Worm (Caenorhabditis elegans) whole organism, L1 larva: ENCODE data around the gene nspf-2.

Experiments
- F16B12.6 ChIP-seq: fragments of 150-350 bp; optimal IDR thresholded peaks from 2 replicates; lab custom pipeline; 2014; ENCODE audit warnings: missing biosample characterization, missing genetic modification characterization
- aha-1 ChIP-seq: fragments of 150-350 bp; optimal IDR thresholded peaks from 2 replicates; lab custom pipeline; 2014; ENCODE audit warnings: missing biosample characterization, missing genetic modification characterization
- alr-1 ChIP-seq: fragments of 200-800 bp; sonication (Bioruptor generic); optimal IDR thresholded peaks from 2 replicates; lab custom pipeline; 2018; ENCODE audit warnings: borderline replicate concordance, mild to moderate bottlenecking, missing genetic modification characterization, missing compliant biosample characterization
- aly-2 ChIP-seq: fragments of 150-350 bp; optimal IDR thresholded peaks from 2 replicates; lab custom pipeline; 2014; ENCODE audit warnings: missing biosample characterization, missing genetic modification characterization
- ceh-8 ChIP-seq: fragments of 200-800 bp; sonication (Bioruptor generic); optimal IDR thresholded peaks from 2 replicates; lab custom pipeline; 2018; ENCODE audit warnings: mild to moderate bottlenecking, missing genetic modification characterization, moderate library complexity, missing compliant biosample characterization
- ceh-88 ChIP-seq: fragments of 200-800 bp; sonication (Bioruptor generic); IDR thresholded peaks from 2 replicates; pipeline ENCODE4 v1.3.6; 2022; ENCODE audit warnings: missing genetic modification characterization, missing compliant biosample characterization
- ceh-90 ChIP-seq: sonication (generic microtip); optimal IDR thresholded peaks from 2 replicates; lab custom pipeline; 2016; ENCODE audit warnings: missing genetic modification characterization, missing compliant biosample characterization
- dpl-1 ChIP-seq, 3 experiments: fragments of 150-350 bp in 2 of 3; sonication (generic microtip) in 1 of 3; optimal IDR thresholded peaks; 2 replicates each; lab custom pipeline; 2014 to 2017; ENCODE audit warnings: missing biosample characterization in 3 of 3, missing genetic modification characterization in 3 of 3, missing genetic modification reagents in 3 of 3
- efl-1 ChIP-seq, 4 experiments: fragments of 150-350 bp; optimal IDR thresholded peaks in 3 of 4; peaks in 1 of 4; 1 replicate in 1 of 4; 2 replicates in 3 of 4; lab custom pipeline; 2014; ENCODE audit warnings: missing biosample characterization in 2 of 4, missing genetic modification characterization in 2 of 4, missing genetic modification reagents in 2 of 4
- egl-13 ChIP-seq: sonication (generic microtip); optimal IDR thresholded peaks from 2 replicates; lab custom pipeline; 2016; ENCODE audit warnings: missing genotype, missing genetic modification reagents, missing genetic modification characterization, missing compliant biosample characterization
- elt-2 ChIP-seq: sonication (generic microtip); optimal IDR thresholded peaks from 2 replicates; lab custom pipeline; 2016; ENCODE audit warnings: missing genetic modification characterization, mild to moderate bottlenecking, inconsistent platforms, missing compliant biosample characterization, missing genetic modification reagents
- fkh-10 ChIP-seq: sonication (generic microtip); optimal IDR thresholded peaks from 2 replicates; lab custom pipeline; 2017; ENCODE audit warnings: missing biosample characterization, missing genetic modification reagents, missing genetic modification characterization
- fos-1 ChIP-seq: fragments of 150-350 bp; optimal IDR thresholded peaks from 2 replicates; lab custom pipeline; 2014; ENCODE audit warnings: missing biosample characterization, missing genetic modification characterization
- grh-1 ChIP-seq: fragments of 200-800 bp; sonication (Bioruptor generic); IDR thresholded peaks from 2 replicates; pipeline ENCODE4 v1.3.6; 2022; ENCODE audit warnings: missing genetic modification reagents, missing genetic modification characterization, missing compliant biosample characterization
- hlh-17 ChIP-seq: fragments of 200-800 bp; sonication (Bioruptor generic); optimal IDR thresholded peaks from 2 replicates; lab custom pipeline; 2018; ENCODE audit warnings: missing genetic modification characterization, mild to moderate bottlenecking, missing compliant biosample characterization, moderate library complexity, borderline replicate concordance
- hlh-4 ChIP-seq: sonication (generic microtip); optimal IDR thresholded peaks from 2 replicates; lab custom pipeline; 2016; ENCODE audit warnings: mild to moderate bottlenecking, missing genetic modification characterization, missing compliant biosample characterization
- hpl-2 ChIP-seq: fragments of 150-350 bp; optimal IDR thresholded peaks from 2 replicates; lab custom pipeline; 2014; ENCODE audit warnings: missing biosample characterization, missing genetic modification reagents, missing genetic modification characterization
- lin-13 ChIP-seq: fragments of 150-350 bp; optimal IDR thresholded peaks from 2 replicates; lab custom pipeline; 2014; ENCODE audit warnings: missing biosample characterization, missing genetic modification reagents, missing genetic modification characterization
- lin-14 ChIP-seq: fragments of 200-800 bp; sonication (Bioruptor generic); optimal IDR thresholded peaks from 2 replicates; lab custom pipeline; 2018; ENCODE audit warnings: mild to moderate bottlenecking, missing genetic modification characterization, moderate library complexity, missing compliant biosample characterization
- lin-15B ChIP-seq: fragments of 150-350 bp; sonication (generic microtip); optimal IDR thresholded peaks from 3 replicates; lab custom pipeline; 2014; ENCODE audit warnings: missing biosample characterization, missing genetic modification characterization
- lir-3 ChIP-seq: sonication (generic microtip); optimal IDR thresholded peaks from 2 replicates; lab custom pipeline; 2016; ENCODE audit warnings: mild to moderate bottlenecking, missing genetic modification characterization, moderate library complexity, missing compliant biosample characterization; ENCODE audit not compliant: poor library complexity
- mab-9 ChIP-seq: fragments of 200-800 bp; sonication (Bioruptor generic); IDR thresholded peaks from 2 replicates; pipeline ENCODE4 v1.3.6; 2022; ENCODE audit warnings: missing genetic modification reagents, missing genetic modification characterization, missing compliant biosample characterization
- nhr-19 ChIP-seq: fragments of 200-800 bp; sonication (Bioruptor generic); conservative IDR thresholded peaks from 2 replicates; pipeline ENCODE4 v1.3.6; 2022; ENCODE audit warnings: missing genetic modification characterization, missing compliant biosample characterization
- nhr-90 ChIP-seq: sonication (generic microtip); optimal IDR thresholded peaks from 2 replicates; lab custom pipeline; 2016; ENCODE audit warnings: mild to moderate bottlenecking, missing genetic modification characterization, missing compliant biosample characterization; ENCODE audit not compliant: poor library complexity
- skn-1 ChIP-seq: fragments of 150-350 bp; optimal IDR thresholded peaks from 2 replicates; lab custom pipeline; 2014; ENCODE audit warnings: missing biosample characterization, missing genetic modification characterization
- snpc-4 ChIP-seq: fragments of 150-350 bp; optimal IDR thresholded peaks from 2 replicates; lab custom pipeline; 2014; ENCODE audit warnings: missing biosample characterization, missing genetic modification characterization
- snu-23 ChIP-seq: sonication (generic microtip); optimal IDR thresholded peaks from 2 replicates; lab custom pipeline; 2016; ENCODE audit warnings: missing genetic modification characterization, missing compliant biosample characterization
- sox-4 ChIP-seq: sonication (generic microtip); optimal IDR thresholded peaks from 2 replicates; lab custom pipeline; 2016; ENCODE audit warnings: missing genetic modification characterization, missing compliant biosample characterization
- sup-37 ChIP-seq: fragments of 200-800 bp; sonication (Bioruptor generic); optimal IDR thresholded peaks from 2 replicates; lab custom pipeline; 2018; ENCODE audit warnings: mild to moderate bottlenecking, missing genetic modification characterization, missing compliant biosample characterization
- tlp-1 ChIP-seq: fragments of 150-350 bp; optimal IDR thresholded peaks from 2 replicates; lab custom pipeline; 2014; ENCODE audit warnings: missing biosample characterization, missing genetic modification characterization
- unc-62 ChIP-seq: fragments of 150-350 bp; optimal IDR thresholded peaks from 2 replicates; lab custom pipeline; 2014; ENCODE audit warnings: missing biosample characterization, missing genetic modification reagents, missing genetic modification characterization
- vab-15 ChIP-seq: sonication (generic microtip); optimal IDR thresholded peaks from 2 replicates; lab custom pipeline; 2017; ENCODE audit warnings: missing genotype, mild to moderate bottlenecking, missing genetic modification characterization, missing compliant biosample characterization
- xbp-1 ChIP-seq: sonication (generic microtip); optimal IDR thresholded peaks from 2 replicates; lab custom pipeline; 2016; ENCODE audit warnings: missing genetic modification characterization, missing compliant biosample characterization
- zip-4 ChIP-seq: fragments of 200-800 bp; sonication (Bioruptor generic); optimal IDR thresholded peaks from 2 replicates; lab custom pipeline; 2018; ENCODE audit warnings: mild to moderate bottlenecking, missing genetic modification characterization, moderate library complexity, missing compliant biosample characterization
- ztf-11 ChIP-seq, 2 experiments: sonication (generic microtip); optimal IDR thresholded peaks; 2 replicates each; lab custom pipeline; 2016 to 2017; ENCODE audit warnings: missing genetic modification characterization in 2 of 2, missing biosample characterization in 1 of 2, missing compliant biosample characterization in 1 of 2
- ztf-4 ChIP-seq: fragments of 150-350 bp; optimal IDR thresholded peaks from 2 replicates; lab custom pipeline; 2014; ENCODE audit warnings: missing biosample characterization, missing genetic modification characterization

nspf-2 gene

DNA sequence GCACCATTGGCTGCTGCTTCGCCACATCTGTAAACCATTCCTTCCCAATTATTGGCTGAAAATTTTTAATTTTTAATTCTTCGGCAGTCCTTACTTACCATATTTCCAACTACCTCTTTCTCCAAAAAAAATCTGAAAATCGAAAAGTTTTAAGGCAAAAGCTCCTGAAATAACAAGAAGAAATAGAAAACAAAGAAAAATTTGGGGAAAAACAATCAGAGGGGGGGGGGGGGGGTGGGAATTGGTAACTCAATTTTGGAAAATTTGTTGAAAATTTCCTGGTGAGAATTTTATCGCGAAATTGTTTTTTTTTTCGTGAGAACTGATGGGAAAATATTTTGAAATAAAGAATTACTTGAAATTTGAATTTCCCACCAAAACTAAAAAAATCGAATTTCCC is 3.8 kb downstream of the nspf-2 start, which contains the start of gene set-11:
TSS of gene set-11 (minus strand) at position 101 of the 400 bp plus-strand sequence.
- TF ChIP-seq ceh-90 (tag; lab: Kevin White, UChicago), result no peak
- TF ChIP-seq ztf-11 (tag; optimal IDR thresholded peaks at IDR 0.05; lab: Kevin White, UChicago), result no peak
- TF ChIP-seq lin-15B (tag; lab: Kevin White, UChicago), result no peak
- TF ChIP-seq nhr-19, result no peak
- no peak for TF ChIP-seq elt-2 (tag; lab: Kevin White, UChicago)
- TF ChIP-seq grh-1, result no peak
- TF ChIP-seq sup-37, result no peak
- TF ChIP-seq fos-1 (tag; lab: Kevin White, UChicago), result no peak
- TF ChIP-seq snu-23 (GFP tag; lab: Kevin White, UChicago), result no peak
- TF ChIP-seq aly-2, result no peak
- no peak for TF ChIP-seq lin-13 (GFP tag; lab: Kevin White, UChicago)
- no peak for TF ChIP-seq mab-9 (GFP tag; lab: Robert Waterston, UW)
- no peak for TF ChIP-seq sox-4
- TF ChIP-seq ceh-8, result no peak
- TF ChIP-seq snpc-4, result no peak
- no peak for TF ChIP-seq alr-1 (tag; lab: Kevin White, UChicago)
- no peak for TF ChIP-seq ztf-4 (tag; lab: Kevin White, UChicago)
- TF ChIP-seq hpl-2 (GFP tag; lab: Kevin White, UChicago), result no peak
- TF ChIP-seq, all 84 proteins: peak for 0

DNA sequence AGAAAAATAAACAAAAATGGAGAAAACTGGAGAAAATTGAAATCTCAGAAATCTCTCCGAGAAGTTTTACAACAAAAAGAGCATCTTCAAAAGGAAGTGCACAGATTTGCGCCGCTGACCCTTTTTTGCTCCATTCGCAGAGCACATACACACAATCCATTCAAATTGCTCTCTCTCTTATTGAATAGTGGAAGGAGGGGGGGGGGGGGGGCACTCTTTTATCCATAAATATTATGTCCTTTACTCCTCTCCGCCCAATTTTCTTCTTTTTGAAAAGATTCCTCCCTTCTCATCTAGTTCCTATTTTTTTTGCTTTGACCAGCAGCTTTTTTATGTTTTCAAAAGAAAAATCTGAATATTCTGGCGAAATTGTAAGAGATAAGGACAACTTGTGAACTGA is 6.4 kb downstream of the nspf-2 start:
- TF ChIP-seq fkh-10 (peak; percentile 33), lin-14 (GFP tag; lab: Kevin White, UChicago) (peak; percentile 57), ceh-88 (GFP tag; lab: Robert Waterston, UW) (no peak), hlh-17 (GFP tag; lab: Kevin White, UChicago) (no peak), unc-62 (GFP tag; lab: Kevin White, UChicago) (no peak), nhr-19 (no peak), vab-15 (no peak), efl-1 (optimal IDR thresholded peaks at IDR 0.05; lab: Kevin White, UChicago) (no peak), efl-1 (GFP tag; optimal IDR thresholded peaks at IDR 0.05 in 1 of 2; lab: Kevin White, UChicago) (peak in 1 of 2 experiments; percentile 88), aha-1 (tag; lab: Kevin White, UChicago) (no peak)

DNA sequence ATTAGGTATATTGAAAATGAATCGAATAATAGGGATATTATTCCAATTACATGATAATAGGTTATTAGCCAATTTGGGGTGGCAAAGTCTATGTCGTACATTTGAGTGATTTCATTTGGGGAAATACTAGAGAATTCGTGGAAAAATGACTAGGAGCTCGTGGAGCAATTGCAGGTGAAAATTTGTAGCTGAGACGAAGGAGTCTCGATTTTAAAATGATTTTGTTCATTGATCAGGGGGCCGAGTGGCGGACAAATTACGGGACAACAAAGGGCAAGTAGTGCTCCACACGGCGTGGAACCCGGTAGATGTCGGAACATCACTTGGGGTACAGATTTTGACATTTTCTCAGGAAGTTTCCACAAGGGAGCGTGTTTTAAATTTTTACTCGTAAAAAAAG is 9.7 kb downstream of the nspf-2 start, which contains the start of gene sri-62:
TSS of gene sri-62 (minus strand) at position 101 of the 400 bp plus-strand sequence.
- TF ChIP-seq xbp-1 (tag; lab: Kevin White, UChicago) (no peak), egl-13 (tag; lab: Kevin White, UChicago) (no peak), F16B12.6 (no peak), aha-1 (tag; lab: Kevin White, UChicago) (no peak), hlh-4 (no peak), tlp-1 (tag; lab: Kevin White, UChicago) (no peak), nhr-90 (no peak), snpc-4 (no peak), sup-37 (no peak), zip-4 (no peak), dpl-1 (GFP tag; optimal IDR thresholded peaks at IDR 0.05; lab: Kevin White, UChicago) (no peak), vab-15 (no peak), lin-14 (GFP tag; lab: Kevin White, UChicago) (no peak), lir-3 (no peak), skn-1 (tag; lab: Kevin White, UChicago) (no peak), ceh-90 (tag; lab: Kevin White, UChicago) (no peak), lin-15B (tag; lab: Kevin White, UChicago) (no peak)

DNA sequence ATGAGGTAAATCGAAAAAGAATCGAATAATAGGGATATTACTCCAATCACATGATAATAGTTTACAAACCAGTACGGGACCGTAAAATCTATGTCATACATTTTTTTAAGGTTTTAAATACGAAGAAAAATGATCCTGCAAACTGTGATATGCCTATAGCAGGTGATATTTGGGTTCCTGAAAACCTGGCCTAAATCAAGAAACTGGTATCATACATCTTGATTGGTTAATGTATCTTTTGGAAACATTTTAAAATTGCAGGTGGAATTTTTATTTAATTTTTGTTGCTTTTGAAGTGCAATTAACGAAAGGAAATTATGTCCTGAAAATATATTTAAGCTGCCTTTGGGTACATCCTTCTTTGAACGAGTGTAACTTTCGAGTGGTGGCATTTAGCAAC is 11.5 kb downstream of the nspf-2 start, which contains the start of gene sri-61:
TSS of gene sri-61 (minus strand) at position 101 of the 400 bp plus-strand sequence.
- TF ChIP-seq snpc-4 (no peak), hlh-4 (peak; percentile 77)
